Fruit fly (Drosophila melanogaster): ENCODE measurements around the gene CG12659.
A peak's percentile ranks its signal among the peaks of the same experiment; 100 is the strongest.

The CG12659 gene

dm6 chrX:8574672-8575350, 16.7 kb downstream of the CG12659 start:
- peak; percentile 25 for TF ChIP-seq CG1620 (GFP tag; optimal IDR thresholded peaks at IDR 0.05)
- peak; percentile 52 for TF ChIP-seq CG11617 (GFP tag; optimal IDR thresholded peaks at IDR 0.05)
- peak; percentile 71 for TF ChIP-seq CG33017 (tag; optimal IDR thresholded peaks at IDR 0.05)
- TF ChIP-seq Clk (GFP tag; optimal IDR thresholded peaks at IDR 0.05), result peak; percentile 44
- TF ChIP-seq bab1 (GFP tag; optimal IDR thresholded peaks at IDR 0.05), result peak; percentile 67
- peak; percentile 32 for TF ChIP-seq pad (GFP tag; optimal IDR thresholded peaks at IDR 0.05)
- TF ChIP-seq CG12768 (GFP tag; optimal IDR thresholded peaks at IDR 0.05), result no peak
- TF ChIP-seq CG7101 (tag; optimal IDR thresholded peaks at IDR 0.05), result peak; percentile 82
- no peak for TF ChIP-seq cnc (optimal IDR thresholded peaks at IDR 0.05)
- TF ChIP-seq kay (GFP tag; ENCODE audit: borderline replicate concordance), result peak; percentile 93
- peak; percentile 10 for TF ChIP-seq toe (GFP tag; optimal IDR thresholded peaks at IDR 0.05)
- peak; percentile 71 for TF ChIP-seq CG14711 (tag; optimal IDR thresholded peaks at IDR 0.05)
- peak; percentile 26 for TF ChIP-seq ovo (GFP tag; optimal IDR thresholded peaks at IDR 0.05)
- TF ChIP-seq Hr96 (GFP tag; optimal IDR thresholded peaks at IDR 0.05), result no peak
- TF ChIP-seq Mnt (GFP tag; optimal IDR thresholded peaks at IDR 0.05), result peak; percentile 14
- peak; percentile 43 for TF ChIP-seq CG5204 (GFP tag; optimal IDR thresholded peaks at IDR 0.05)
- TF ChIP-seq CG7045 (GFP tag; optimal IDR thresholded peaks at IDR 0.05), result no peak
- TF ChIP-seq tj (GFP tag; optimal IDR thresholded peaks at IDR 0.05), result peak; percentile 35

dm6 chrX:8573744-8574484, 17.6 kb downstream of the CG12659 start, which contains the start of gene CG12065:
Gene CG12065, plus strand, starts transcription at chrX:8574306.
- TF ChIP-seq CG11617 (GFP tag; optimal IDR thresholded peaks at IDR 0.05) (no peak), CG33017 (tag; optimal IDR thresholded peaks at IDR 0.05) (peak; percentile 10), CG12768 (GFP tag; optimal IDR thresholded peaks at IDR 0.05) (peak; percentile 23), CG7101 (tag; optimal IDR thresholded peaks at IDR 0.05) (no peak), bab1 (GFP tag; optimal IDR thresholded peaks at IDR 0.05) (peak; percentile 87), Mnt (GFP tag; optimal IDR thresholded peaks at IDR 0.05) (peak; percentile 39), tj (GFP tag; optimal IDR thresholded peaks at IDR 0.05) (no peak), cic (GFP tag; optimal IDR thresholded peaks at IDR 0.05) (peak; percentile 52), cnc (optimal IDR thresholded peaks at IDR 0.05) (peak in 1 of 2 experiments; percentile 31), CG1620 (GFP tag; optimal IDR thresholded peaks at IDR 0.05) (peak; percentile 16), Hr96 (GFP tag; optimal IDR thresholded peaks at IDR 0.05) (no peak), kay (GFP tag; ENCODE audit: borderline replicate concordance) (no peak), ovo (GFP tag; optimal IDR thresholded peaks at IDR 0.05) (no peak), CG14711 (tag; optimal IDR thresholded peaks at IDR 0.05) (peak; percentile 12), Clk (GFP tag; optimal IDR thresholded peaks at IDR 0.05) (no peak), Crg-1 (GFP tag; optimal IDR thresholded peaks at IDR 0.05) (no peak)

dm6 chrX:8572939-8573594, 18.5 kb downstream of the CG12659 start, which contains the start of gene spirit:
Gene spirit, minus strand, starts transcription at chrX:8573593.
- TF ChIP-seq kay (GFP tag; ENCODE audit: borderline replicate concordance), result peak; percentile 47
- TF ChIP-seq CG5204 (GFP tag; optimal IDR thresholded peaks at IDR 0.05), result no peak
- TF ChIP-seq CG14711 (tag; optimal IDR thresholded peaks at IDR 0.05), result no peak
- no peak for TF ChIP-seq CG33017 (tag; optimal IDR thresholded peaks at IDR 0.05)
- TF ChIP-seq CG1620 (GFP tag; optimal IDR thresholded peaks at IDR 0.05), result no peak
- no peak for TF ChIP-seq Clk (GFP tag; optimal IDR thresholded peaks at IDR 0.05)

- TF ChIP-seq cic (GFP tag; optimal IDR thresholded peaks at IDR 0.05) (no peak), CG14711 (tag; optimal IDR thresholded peaks at IDR 0.05) (no peak), Mnt (GFP tag; optimal IDR thresholded peaks at IDR 0.05) (no peak), Clk (GFP tag; optimal IDR thresholded peaks at IDR 0.05) (no peak), cnc (optimal IDR thresholded peaks at IDR 0.05) (no peak), Hr96 (GFP tag; optimal IDR thresholded peaks at IDR 0.05) (no peak), bab1 (GFP tag; optimal IDR thresholded peaks at IDR 0.05) (no peak), toe (GFP tag; optimal IDR thresholded peaks at IDR 0.05) (no peak), pad (GFP tag; optimal IDR thresholded peaks at IDR 0.05) (no peak)
Observed at dm6 chrX:8571936-8572335, 19.6 kb downstream of the CG12659 start.

- no peak for TF ChIP-seq CG7101 (tag; optimal IDR thresholded peaks at IDR 0.05)
- TF ChIP-seq Clk (GFP tag; optimal IDR thresholded peaks at IDR 0.05), result no peak
- no peak for TF ChIP-seq CG1620 (GFP tag; optimal IDR thresholded peaks at IDR 0.05)
Observed at dm6 chrX:8570848-8571247, 20.7 kb downstream of the CG12659 start, which contains the start of gene CG12111. Gene CG12111, minus strand, starts transcription at chrX:8570948.

dm6 chrX:8569639-8570038, 21.9 kb downstream of the CG12659 start:
- TF ChIP-seq toe (GFP tag; optimal IDR thresholded peaks at IDR 0.05) (no peak), CG12768 (GFP tag; optimal IDR thresholded peaks at IDR 0.05) (no peak), ovo (GFP tag; optimal IDR thresholded peaks at IDR 0.05) (no peak), tj (GFP tag; optimal IDR thresholded peaks at IDR 0.05) (no peak), CG11617 (GFP tag; optimal IDR thresholded peaks at IDR 0.05) (no peak), Crg-1 (GFP tag; optimal IDR thresholded peaks at IDR 0.05) (no peak), CG33017 (tag; optimal IDR thresholded peaks at IDR 0.05) (no peak), CG5204 (GFP tag; optimal IDR thresholded peaks at IDR 0.05) (no peak), bab1 (GFP tag; optimal IDR thresholded peaks at IDR 0.05) (no peak), Clk (GFP tag; optimal IDR thresholded peaks at IDR 0.05) (no peak), cnc (optimal IDR thresholded peaks at IDR 0.05) (no peak), CG1620 (GFP tag; optimal IDR thresholded peaks at IDR 0.05) (no peak), cic (GFP tag; optimal IDR thresholded peaks at IDR 0.05) (no peak)
